Worm (Caenorhabditis elegans) whole organism, L2 larva: Measurements from ENCODE around the gene C47A10.12.

Source experiments
- C34F6.9 ChIP-seq: fragments of 150-350 bp; optimal IDR thresholded peaks from 2 replicates; lab custom pipeline; 2014; ENCODE audit warnings: missing biosample characterization, missing genetic modification characterization
- R02D3.7 ChIP-seq: fragments of 150-350 bp; optimal IDR thresholded peaks from 2 replicates; lab custom pipeline; 2014; ENCODE audit warnings: missing biosample characterization, missing genetic modification characterization
- Y55F3AM.14 ChIP-seq: fragments of 200-800 bp; sonication (Bioruptor generic); optimal IDR thresholded peaks from 2 replicates; lab custom pipeline; 2018; ENCODE audit warnings: mild to moderate bottlenecking, missing genetic modification characterization, missing compliant biosample characterization
- ZK546.5 ChIP-seq: sonication (generic microtip); optimal IDR thresholded peaks from 2 replicates; lab custom pipeline; 2017; ENCODE audit warnings: missing biosample characterization, missing genetic modification characterization
- aly-2 ChIP-seq: fragments of 150-350 bp; optimal IDR thresholded peaks from 2 replicates; lab custom pipeline; 2014; ENCODE audit warnings: missing biosample characterization, missing genetic modification characterization
- ama-1 ChIP-seq: fragments of 150-350 bp; optimal IDR thresholded peaks from 2 replicates; lab custom pipeline; 2018; ENCODE audit warnings: inconsistent platforms
- ceh-16 ChIP-seq: fragments of 150-350 bp; optimal IDR thresholded peaks from 2 replicates; lab custom pipeline; 2014; ENCODE audit warnings: missing biosample characterization, missing genetic modification characterization
- ceh-82 ChIP-seq: fragments of 150-350 bp; optimal IDR thresholded peaks from 2 replicates; lab custom pipeline; 2014; ENCODE audit warnings: missing biosample characterization, missing genetic modification characterization
- dmd-4 ChIP-seq: sonication (generic microtip); optimal IDR thresholded peaks from 2 replicates; lab custom pipeline; 2017; ENCODE audit warnings: missing biosample characterization, missing genetic modification characterization
- egl-27 ChIP-seq: sonication (generic microtip); optimal IDR thresholded peaks from 3 replicates; lab custom pipeline; 2017; ENCODE audit warnings: missing biosample characterization, missing genetic modification reagents, missing genetic modification characterization
- fos-1 ChIP-seq: fragments of 150-350 bp; optimal IDR thresholded peaks from 2 replicates; lab custom pipeline; 2014; ENCODE audit warnings: missing biosample characterization, missing genetic modification characterization
- gmeb-1 ChIP-seq: fragments of 150-350 bp; optimal IDR thresholded peaks from 2 replicates; lab custom pipeline; 2014; ENCODE audit warnings: missing biosample characterization, missing genetic modification characterization
- lin-11 ChIP-seq: fragments of 150-350 bp; sonication (generic microtip); optimal IDR thresholded peaks from 2 replicates; lab custom pipeline; 2014; ENCODE audit warnings: missing biosample characterization, missing genetic modification characterization, inconsistent platforms, mixed read lengths
- lin-39 ChIP-seq: fragments of 150-350 bp; optimal IDR thresholded peaks from 2 replicates; lab custom pipeline; 2014; ENCODE audit warnings: missing biosample characterization, missing genetic modification reagents, missing genetic modification characterization
- lsy-2 ChIP-seq, 2 experiments: fragments of 150-350 bp in 1 of 2; sonication (generic microtip) in 1 of 2; optimal IDR thresholded peaks; 2 replicates each; lab custom pipeline; 2014 to 2017; ENCODE audit warnings: missing biosample characterization in 2 of 2, missing genetic modification characterization in 2 of 2
- mab-5 ChIP-seq: fragments of 150-350 bp; optimal IDR thresholded peaks from 2 replicates; lab custom pipeline; 2014; ENCODE audit warnings: missing biosample characterization, missing genetic modification characterization
- mbf-1 ChIP-seq: sonication (generic microtip); optimal IDR thresholded peaks from 2 replicates; lab custom pipeline; 2017; ENCODE audit warnings: missing biosample characterization, missing genetic modification characterization
- mdl-1 ChIP-seq, 2 experiments: fragments of 150-350 bp in 1 of 2; sonication (generic microtip) in 1 of 2; optimal IDR thresholded peaks; 2 replicates each; lab custom pipeline; 2017; ENCODE audit warnings: missing biosample characterization in 2 of 2, missing genetic modification characterization in 2 of 2
- nhr-10 ChIP-seq: sonication (generic microtip); optimal IDR thresholded peaks from 2 replicates; lab custom pipeline; 2017; ENCODE audit warnings: missing biosample characterization, missing genetic modification characterization
- nhr-11 ChIP-seq: fragments of 150-350 bp; optimal IDR thresholded peaks from 2 replicates; lab custom pipeline; 2014; ENCODE audit warnings: missing biosample characterization, missing genetic modification characterization
- nhr-21 ChIP-seq: fragments of 150-350 bp; optimal IDR thresholded peaks from 2 replicates; lab custom pipeline; 2014; ENCODE audit warnings: missing biosample characterization, missing genetic modification characterization
- nhr-23 ChIP-seq: fragments of 150-350 bp; optimal IDR thresholded peaks from 2 replicates; lab custom pipeline; 2014; ENCODE audit warnings: missing biosample characterization, missing genetic modification reagents, missing genetic modification characterization
- nhr-237 ChIP-seq: fragments of 150-350 bp; optimal IDR thresholded peaks from 2 replicates; lab custom pipeline; 2014; ENCODE audit warnings: missing biosample characterization, missing genetic modification characterization
- nhr-25 ChIP-seq: fragments of 150-350 bp; sonication (generic microtip); optimal IDR thresholded peaks from 3 replicates; lab custom pipeline; 2014; ENCODE audit warnings: missing biosample characterization, missing genetic modification characterization
- nhr-6 ChIP-seq: fragments of 150-350 bp; optimal IDR thresholded peaks from 2 replicates; lab custom pipeline; 2014; ENCODE audit warnings: missing biosample characterization, missing genetic modification characterization
- nhr-77 ChIP-seq: fragments of 150-350 bp; optimal IDR thresholded peaks from 2 replicates; lab custom pipeline; 2014; ENCODE audit warnings: missing biosample characterization, missing genetic modification characterization
- peb-1 ChIP-seq: fragments of 150-350 bp; optimal IDR thresholded peaks from 2 replicates; lab custom pipeline; 2014; ENCODE audit warnings: missing biosample characterization, missing genetic modification characterization
- skn-1 ChIP-seq: sonication (generic microtip); optimal IDR thresholded peaks from 2 replicates; lab custom pipeline; 2017; ENCODE audit warnings: missing biosample characterization, missing genetic modification characterization
- sma-3 ChIP-seq: sonication (generic microtip); optimal IDR thresholded peaks from 2 replicates; lab custom pipeline; 2016; ENCODE audit warnings: missing genetic modification reagents, missing genetic modification characterization, missing compliant biosample characterization
- snpc-4 ChIP-seq: fragments of 150-350 bp; optimal IDR thresholded peaks from 2 replicates; lab custom pipeline; 2014; ENCODE audit warnings: missing biosample characterization, missing genetic modification characterization
- unc-39 ChIP-seq: fragments of 150-350 bp; optimal IDR thresholded peaks from 2 replicates; lab custom pipeline; 2014; ENCODE audit warnings: missing biosample characterization, missing genetic modification characterization
- unc-55 ChIP-seq: fragments of 150-350 bp; sonication (generic microtip); optimal IDR thresholded peaks from 3 replicates; lab custom pipeline; 2014; ENCODE audit warnings: missing biosample characterization, missing genetic modification reagents, missing genetic modification characterization
- zag-1 ChIP-seq: fragments of 150-350 bp; optimal IDR thresholded peaks from 2 replicates; lab custom pipeline; 2014; ENCODE audit warnings: missing biosample characterization, missing genetic modification characterization
- ztf-1 ChIP-seq: fragments of 200-800 bp; sonication (Bioruptor generic); conservative IDR thresholded peaks from 2 replicates; pipeline ENCODE4 v1.3.6; 2022; ENCODE audit warnings: missing genetic modification characterization, missing compliant biosample characterization
- ztf-11 ChIP-seq: sonication (generic microtip); optimal IDR thresholded peaks from 2 replicates; lab custom pipeline; 2017; ENCODE audit warnings: missing biosample characterization, missing genetic modification characterization
- ztf-4 ChIP-seq: fragments of 150-350 bp; optimal IDR thresholded peaks from 2 replicates; lab custom pipeline; 2014; ENCODE audit warnings: missing biosample characterization, missing genetic modification characterization

Gene C47A10.12

ce11 chrV:17790191-17790590 is 12.5 kb downstream of the C47A10.12 start, which contains the start of gene srh-290:
Gene srh-290 (plus strand): TSS chrV:17790491.
- no peak for TF ChIP-seq snpc-4 (tag; lab: Kevin White, UChicago)
- TF ChIP-seq Y55F3AM.14 = no peak
- TF ChIP-seq aly-2 (tag; lab: Kevin White, UChicago) = no peak
- no peak for TF ChIP-seq nhr-10 (tag; lab: Kevin White, UChicago)
- no peak for TF ChIP-seq skn-1 (tag; lab: Kevin White, UChicago)
- TF ChIP-seq ceh-16 (tag; lab: Kevin White, UChicago) = no peak
- TF ChIP-seq mbf-1 (tag; lab: Kevin White, UChicago) = no peak
- no peak for TF ChIP-seq nhr-6 (tag; lab: Kevin White, UChicago)
- TF ChIP-seq nhr-25 = no peak

DNA sequence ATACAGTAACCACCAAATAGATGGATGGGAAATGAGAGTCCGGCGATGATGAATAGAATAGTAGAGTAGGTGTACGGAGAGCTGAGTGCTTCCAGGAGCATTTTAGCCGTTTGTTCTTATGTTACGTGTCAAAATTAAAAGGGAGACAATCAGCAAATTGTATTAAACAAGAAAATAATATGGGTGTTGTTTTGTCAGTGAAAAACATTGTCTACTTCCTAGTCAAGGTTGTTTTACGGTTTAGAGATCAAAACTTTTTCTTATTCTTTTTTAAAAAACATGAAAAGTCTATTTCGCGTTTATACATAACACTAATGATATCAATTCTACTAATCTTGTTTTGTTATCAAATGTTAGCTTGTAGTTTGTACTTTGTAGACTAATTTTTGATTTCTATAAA is 16.3 kb downstream of the C47A10.12 start, which contains the start of gene srh-289:
Gene srh-289, minus strand, starts transcription at position 101 of the 400 bp plus-strand sequence.
- TF ChIP-seq unc-55 (GFP tag; lab: Kevin White, UChicago) = no peak
- no peak for TF ChIP-seq aly-2 (tag; lab: Kevin White, UChicago)
- no peak for TF ChIP-seq nhr-11 (tag; lab: Kevin White, UChicago)
- no peak for TF ChIP-seq ZK546.5 (tag; lab: Kevin White, UChicago)
- TF ChIP-seq mab-5 (tag; lab: Kevin White, UChicago) = no peak
- TF ChIP-seq mbf-1 (tag; lab: Kevin White, UChicago) = no peak
- TF ChIP-seq ztf-1 = no peak
- no peak for TF ChIP-seq sma-3
- TF ChIP-seq unc-39 = no peak

DNA sequence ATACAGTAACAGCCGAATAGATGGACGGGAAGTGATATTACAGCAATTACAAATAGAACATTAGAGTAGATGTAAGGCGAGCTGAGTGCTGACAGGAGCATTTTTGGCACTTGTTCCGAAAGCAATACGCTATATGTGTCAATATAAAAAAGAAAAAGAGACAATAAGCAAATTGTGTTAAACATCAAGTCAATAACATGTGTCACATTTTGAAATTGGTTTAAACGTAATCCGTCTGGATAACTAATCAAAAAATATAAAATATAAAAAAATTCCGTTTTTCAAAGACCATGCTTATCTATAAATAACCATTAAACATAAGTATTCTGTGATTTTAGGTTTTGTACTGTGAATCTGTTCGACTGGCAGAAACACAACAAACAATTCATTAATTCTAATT is 17.9 kb downstream of the C47A10.12 start, which contains the start of gene srh-288:
Gene srh-288, minus strand, starts transcription at position 101 of the 400 bp plus-strand sequence.
- no peak for TF ChIP-seq nhr-11 (tag; lab: Kevin White, UChicago)
- TF ChIP-seq ceh-82 (tag; lab: Kevin White, UChicago) = no peak
- TF ChIP-seq egl-27 (tag; lab: Kevin White, UChicago) = no peak
- TF ChIP-seq R02D3.7 (tag; lab: Kevin White, UChicago) = no peak
- no peak for TF ChIP-seq fos-1 (tag; lab: Kevin White, UChicago)
- no peak for TF ChIP-seq gmeb-1 (tag; lab: Kevin White, UChicago)
- no peak for TF ChIP-seq nhr-25
- no peak for TF ChIP-seq nhr-23 (tag; lab: Kevin White, UChicago)
- TF ChIP-seq dmd-4 (tag; lab: Kevin White, UChicago) = no peak
- TF ChIP-seq ZK546.5 (tag; lab: Kevin White, UChicago) = no peak
- TF ChIP-seq lsy-2 (tag; optimal IDR thresholded peaks at IDR 0.05; lab: Kevin White, UChicago) = no peak
- no peak for TF ChIP-seq peb-1 (tag; lab: Kevin White, UChicago)
- TF ChIP-seq ama-1 = no peak
- TF ChIP-seq Y55F3AM.14 = no peak
- TF ChIP-seq, all 48 proteins: peak for 0

- no peak for TF ChIP-seq egl-27 (tag; lab: Kevin White, UChicago)
- no peak for TF ChIP-seq nhr-11 (tag; lab: Kevin White, UChicago)
- TF ChIP-seq Y55F3AM.14 = no peak
- TF ChIP-seq lin-11 (tag; lab: Kevin White, UChicago) = no peak
- TF ChIP-seq nhr-77 (tag; lab: Kevin White, UChicago) = no peak
- TF ChIP-seq unc-55 (GFP tag; lab: Kevin White, UChicago) = no peak
- TF ChIP-seq ztf-1 = no peak
- no peak for TF ChIP-seq unc-39
- TF ChIP-seq ZK546.5 (tag; lab: Kevin White, UChicago) = no peak
Observed at ce11 chrV:17798789-17799188, 21.1 kb downstream of the C47A10.12 start, which contains the start of gene srx-18. Gene srx-18 (minus strand): TSS chrV:17798889.

- TF ChIP-seq ZK546.5 (tag; lab: Kevin White, UChicago) (no peak), sma-3 (no peak), fos-1 (tag; lab: Kevin White, UChicago) (no peak), nhr-10 (tag; lab: Kevin White, UChicago) (no peak), egl-27 (tag; lab: Kevin White, UChicago) (no peak), zag-1 (no peak), ztf-4 (tag; lab: Kevin White, UChicago) (no peak), lsy-2 (tag; optimal IDR thresholded peaks at IDR 0.05; lab: Kevin White, UChicago) (no peak), aly-2 (tag; lab: Kevin White, UChicago) (no peak), Y55F3AM.14 (no peak), nhr-11 (tag; lab: Kevin White, UChicago) (no peak), C34F6.9 (tag; lab: Kevin White, UChicago) (no peak)
Observed at ce11 chrV:17800538-17800937, 22.8 kb downstream of the C47A10.12 start, which contains the start of gene srh-287. Gene srh-287 (plus strand): TSS chrV:17800838.

DNA sequence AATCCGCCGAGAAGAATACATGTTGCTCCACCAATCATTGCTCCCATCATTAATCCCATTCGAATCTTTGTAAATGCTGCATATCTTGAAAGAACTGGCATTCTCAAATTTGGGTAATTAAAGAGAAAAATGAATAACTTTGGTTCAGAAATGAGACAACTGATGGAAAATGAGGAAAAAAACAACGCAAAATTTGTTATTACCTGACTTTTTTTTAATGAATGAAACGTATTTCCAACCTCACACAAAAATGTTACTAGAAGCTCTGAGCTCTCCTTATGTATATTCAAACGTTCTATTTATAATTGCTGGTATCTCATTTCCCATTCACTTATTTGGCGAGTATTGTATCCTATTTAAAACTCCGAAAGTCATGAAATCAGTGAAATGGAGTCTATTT is 24.8 kb downstream of the C47A10.12 start, which contains the start of the genes Y94A7B.11 and srh-292:
Gene Y94A7B.11, minus strand, starts transcription at position 101 of the 400 bp plus-strand sequence.
Gene srh-292, plus strand, starts transcription at position 251 of the 400 bp plus-strand sequence.
- TF ChIP-seq mdl-1 (tag; optimal IDR thresholded peaks at IDR 0.05; lab: Kevin White, UChicago) (no peak), skn-1 (tag; lab: Kevin White, UChicago) (no peak), nhr-21 (tag; lab: Kevin White, UChicago) (no peak), egl-27 (tag; lab: Kevin White, UChicago) (no peak), nhr-77 (tag; lab: Kevin White, UChicago) (no peak), ztf-11 (tag; lab: Kevin White, UChicago) (no peak), nhr-25 (no peak), nhr-6 (tag; lab: Kevin White, UChicago) (no peak), lin-11 (tag; lab: Kevin White, UChicago) (no peak), lin-39 (tag; lab: Kevin White, UChicago) (no peak), ztf-1 (no peak), ZK546.5 (tag; lab: Kevin White, UChicago) (no peak), nhr-237 (no peak), Y55F3AM.14 (no peak)
- TF ChIP-seq, all 48 proteins: peak for 0
